ENCODE assay signal across 2 fruit fly cellular contexts in the genomic region with DNA sequence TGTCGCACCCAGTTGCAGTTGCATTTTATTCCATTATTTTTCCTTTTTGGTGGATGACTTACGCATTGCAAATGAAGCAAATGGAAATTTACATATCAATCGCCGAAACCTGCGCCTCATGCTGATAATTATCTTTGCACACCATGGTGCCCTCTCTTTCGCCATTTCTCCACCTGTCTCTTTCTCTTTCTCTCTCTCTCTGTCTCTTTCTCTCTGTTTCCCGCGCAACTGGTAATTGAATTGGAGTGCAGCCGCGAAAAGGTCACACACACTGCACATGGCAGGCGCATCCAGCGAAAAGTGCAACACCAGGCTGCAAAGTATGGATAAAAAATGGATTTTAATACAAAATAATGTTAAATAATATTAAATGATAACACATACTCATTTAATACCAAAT.
TF ChIP-seq lines count a peak whose summit lies in the region.

No protein-coding gene starts in this region.

- no peak for TF ChIP-seq CTCF in whole organism, embryonic (GFP tag; optimal IDR thresholded peaks at IDR 0.05; lab: Kevin White, UChicago)

TF ChIP-seq in whole organism, embryonic, 481 proteins besides CTCF, POLR2A, EP300 and RAD21:
- TF ChIP-seq CG1832 (GFP tag; optimal IDR thresholded peaks at IDR 0.05; lab: Kevin White, UChicago) (peak; percentile 7), CG15479 (GFP tag; optimal IDR thresholded peaks at IDR 0.05; lab: Kevin White, UChicago) (peak; percentile 28), zen (tag; optimal IDR thresholded peaks at IDR 0.05; lab: Kevin White, UChicago) (peak; percentile 53), Hr78 (GFP tag; optimal IDR thresholded peaks at IDR 0.05; lab: Kevin White, UChicago) (no peak), sens (GFP tag; lab: Kevin White, UChicago) (peak; percentile 75)

TF ChIP-seq in whole organism, pupa, 21 proteins besides CTCF, POLR2A, EP300 and RAD21:
- TF ChIP-seq fd96Ca (GFP tag; IDR thresholded peaks at IDR 0.05; lab: Robert Waterston, UW) (no peak), CG12605 (GFP tag; IDR thresholded peaks at IDR 0.05; lab: Robert Waterston, UW) (no peak), CG14655 (GFP tag; optimal IDR thresholded peaks at IDR 0.05; lab: Kevin White, UChicago) (no peak), CG4496 (GFP tag; IDR thresholded peaks at IDR 0.05; lab: Robert Waterston, UW) (0 out of 3 replicates have a peak, but pooled peaks have one; percentile 20), D1 (tag; optimal IDR thresholded peaks at IDR 0.05; lab: Kevin White, UChicago) (no peak), Snoo (tag; optimal IDR thresholded peaks at IDR 0.05; lab: Kevin White, UChicago) (no peak), CG9948 (tag; optimal IDR thresholded peaks at IDR 0.05; lab: Kevin White, UChicago) (no peak)
